Fruit fly (Drosophila melanogaster) whole organism, wandering third instar larva: ENCODE data around the gene Kat60.
A peak's percentile ranks its signal among the peaks of the same experiment; 100 is the strongest.

Experiments
- Abd-B ChIP-seq: fragments of >200 bp; optimal IDR thresholded peaks from 2 replicates; lab custom pipeline; 2017; ENCODE audit warnings: missing biosample characterization, missing genetic modification characterization
- CG32264 ChIP-seq: fragments of 200-800 bp; sonication (Bioruptor generic); optimal IDR thresholded peaks from 2 replicates; lab custom pipeline; 2016; ENCODE audit warnings: missing biosample characterization, missing genetic modification characterization
- CG9705 ChIP-seq: fragments of 200-800 bp; sonication (Bioruptor generic); optimal IDR thresholded peaks from 2 replicates; lab custom pipeline; 2018; ENCODE audit warnings: missing biosample characterization, mild to moderate bottlenecking, missing genetic modification characterization
- CrebA ChIP-seq: fragments of 200-800 bp; sonication (Bioruptor generic); optimal IDR thresholded peaks from 2 replicates; lab custom pipeline; 2016; ENCODE audit warnings: missing biosample characterization, mild to moderate bottlenecking, missing genetic modification characterization, borderline replicate concordance
- Dfd ChIP-seq: fragments of >200 bp; optimal IDR thresholded peaks from 2 replicates; lab custom pipeline; 2017; ENCODE audit warnings: missing biosample characterization, missing genetic modification characterization
- Dif ChIP-seq: fragments of 200-275, 200-300 bp; sonication (Bioruptor generic); optimal IDR thresholded peaks from 2 replicates; lab custom pipeline; 2018; ENCODE audit warnings: missing biosample characterization, missing genetic modification characterization; ENCODE audit not compliant: partially characterized antibody
- HLH106 ChIP-seq: fragments of 200-800 bp; optimal IDR thresholded peaks from 3 replicates; lab custom pipeline; 2019; ENCODE audit warnings: missing biosample characterization, mild to moderate bottlenecking, missing genetic modification characterization, moderate library complexity
- Hnf4 ChIP-seq: fragments of 200-800 bp; sonication (Bioruptor generic); optimal IDR thresholded peaks from 2 replicates; lab custom pipeline; 2016; ENCODE audit warnings: missing biosample characterization, mild to moderate bottlenecking, missing genetic modification characterization
- Hr78 ChIP-seq: fragments of >200 bp; optimal IDR thresholded peaks from 2 replicates; lab custom pipeline; 2017; ENCODE audit warnings: missing biosample characterization, missing genetic modification characterization
- Hr83 ChIP-seq: fragments of 200-300 bp; sonication (Bioruptor generic); optimal IDR thresholded peaks from 2 replicates; lab custom pipeline; 2016; ENCODE audit warnings: missing biosample characterization, mild to moderate bottlenecking, missing genetic modification characterization, moderate library complexity; ENCODE audit not compliant: poor library complexity, severe bottlenecking
- Jra ChIP-seq: sonication (Bioruptor generic); optimal IDR thresholded peaks from 2 replicates; lab custom pipeline; 2016; ENCODE audit warnings: missing biosample characterization, missing genetic modification characterization
- Mio ChIP-seq: sonication (Bioruptor generic); optimal IDR thresholded peaks from 2 replicates; lab custom pipeline; 2016; ENCODE audit warnings: missing biosample characterization, missing genetic modification characterization
- OdsH ChIP-seq: fragments of 200-800 bp; sonication (Bioruptor generic); optimal IDR thresholded peaks from 2 replicates; lab custom pipeline; 2016; ENCODE audit warnings: missing biosample characterization, mild to moderate bottlenecking, missing genetic modification characterization
- Rel ChIP-seq, 2 experiments: fragments of 200-800 bp; sonication (Bioruptor generic) in 1 of 2; optimal IDR thresholded peaks; 2 replicates in 1 of 2; 3 replicates in 1 of 2; lab custom pipeline; 2016 to 2019; ENCODE audit warnings: mild to moderate bottlenecking in 2 of 2, missing biosample characterization in 2 of 2, missing genetic modification characterization in 2 of 2, moderate library complexity in 1 of 2
- Sp1 ChIP-seq: fragments of 200-800 bp; sonication (Bioruptor generic); optimal IDR thresholded peaks from 3 replicates; lab custom pipeline; 2019; ENCODE audit warnings: missing biosample characterization, mild to moderate bottlenecking, missing genetic modification characterization, moderate library complexity
- br ChIP-seq: fragments of 200-800 bp; sonication (Bioruptor generic); optimal IDR thresholded peaks from 2 replicates; lab custom pipeline; 2016; ENCODE audit warnings: missing biosample characterization, missing genetic modification characterization
- brk ChIP-seq: fragments of 200-800 bp; sonication (Bioruptor generic); optimal IDR thresholded peaks from 2 replicates; lab custom pipeline; 2016; ENCODE audit warnings: missing biosample characterization, mild to moderate bottlenecking, missing genetic modification characterization
- dmrt93B ChIP-seq: fragments of 200-800 bp; sonication (Bioruptor generic); optimal IDR thresholded peaks from 2 replicates; lab custom pipeline; 2018; ENCODE audit warnings: missing biosample characterization, mild to moderate bottlenecking, missing genetic modification characterization
- dsf ChIP-seq: sonication (Bioruptor generic); optimal IDR thresholded peaks from 2 replicates; lab custom pipeline; 2016; ENCODE audit warnings: missing biosample characterization, missing genetic modification characterization, borderline replicate concordance
- ey ChIP-seq: fragments of 200-800 bp; sonication (Bioruptor generic); optimal IDR thresholded peaks from 2 replicates; lab custom pipeline; 2016; ENCODE audit warnings: missing biosample characterization, missing genetic modification characterization
- foxo ChIP-seq, 2 experiments: fragments of 200-800 bp; sonication (Bioruptor generic); optimal IDR thresholded peaks; 2 replicates in 1 of 2; 3 replicates in 1 of 2; lab custom pipeline; 2016 to 2017; ENCODE audit warnings: missing biosample characterization in 2 of 2, missing genetic modification characterization in 2 of 2
- fru ChIP-seq: fragments of 200-800 bp; sonication (Bioruptor generic); optimal IDR thresholded peaks from 3 replicates; lab custom pipeline; 2016; ENCODE audit warnings: missing biosample characterization, mild to moderate bottlenecking, missing genetic modification characterization
- h ChIP-seq: fragments of 200-800 bp; sonication (Bioruptor generic); optimal IDR thresholded peaks from 3 replicates; lab custom pipeline; 2016; ENCODE audit warnings: missing biosample characterization, mild to moderate bottlenecking, missing genetic modification characterization
- jim ChIP-seq: fragments of 175-275, 200-325 bp; sonication (Bioruptor generic); optimal IDR thresholded peaks from 2 replicates; lab custom pipeline; 2016; ENCODE audit warnings: missing biosample characterization, mild to moderate bottlenecking, missing genetic modification characterization
- lola ChIP-seq: fragments of >200 bp; optimal IDR thresholded peaks from 2 replicates; lab custom pipeline; 2017; ENCODE audit warnings: missing biosample characterization, missing genetic modification characterization
- pan ChIP-seq: fragments of >200 bp; optimal IDR thresholded peaks from 2 replicates; lab custom pipeline; 2017
- psq ChIP-seq: fragments of 200-800 bp; sonication (Bioruptor generic); optimal IDR thresholded peaks from 3 replicates; lab custom pipeline; 2017; ENCODE audit warnings: missing biosample characterization, mild to moderate bottlenecking, missing genetic modification characterization, moderate library complexity
- rgr ChIP-seq: fragments of 200-800 bp; sonication (Bioruptor generic); optimal IDR thresholded peaks from 3 replicates; lab custom pipeline; 2016; ENCODE audit warnings: missing biosample characterization, mild to moderate bottlenecking, missing genetic modification characterization
- tai ChIP-seq: sonication (Bioruptor generic); optimal IDR thresholded peaks from 2 replicates; lab custom pipeline; 2016; ENCODE audit warnings: missing biosample characterization, missing genetic modification characterization
- usp ChIP-seq: fragments of >200 bp; optimal IDR thresholded peaks from 2 replicates; lab custom pipeline; 2017; ENCODE audit warnings: missing biosample characterization, missing genetic modification characterization
- woc ChIP-seq: sonication (Bioruptor generic); optimal IDR thresholded peaks from 2 replicates; lab custom pipeline; 2016; ENCODE audit warnings: missing biosample characterization, mild to moderate bottlenecking, missing genetic modification characterization

Kat60 gene

DNA sequence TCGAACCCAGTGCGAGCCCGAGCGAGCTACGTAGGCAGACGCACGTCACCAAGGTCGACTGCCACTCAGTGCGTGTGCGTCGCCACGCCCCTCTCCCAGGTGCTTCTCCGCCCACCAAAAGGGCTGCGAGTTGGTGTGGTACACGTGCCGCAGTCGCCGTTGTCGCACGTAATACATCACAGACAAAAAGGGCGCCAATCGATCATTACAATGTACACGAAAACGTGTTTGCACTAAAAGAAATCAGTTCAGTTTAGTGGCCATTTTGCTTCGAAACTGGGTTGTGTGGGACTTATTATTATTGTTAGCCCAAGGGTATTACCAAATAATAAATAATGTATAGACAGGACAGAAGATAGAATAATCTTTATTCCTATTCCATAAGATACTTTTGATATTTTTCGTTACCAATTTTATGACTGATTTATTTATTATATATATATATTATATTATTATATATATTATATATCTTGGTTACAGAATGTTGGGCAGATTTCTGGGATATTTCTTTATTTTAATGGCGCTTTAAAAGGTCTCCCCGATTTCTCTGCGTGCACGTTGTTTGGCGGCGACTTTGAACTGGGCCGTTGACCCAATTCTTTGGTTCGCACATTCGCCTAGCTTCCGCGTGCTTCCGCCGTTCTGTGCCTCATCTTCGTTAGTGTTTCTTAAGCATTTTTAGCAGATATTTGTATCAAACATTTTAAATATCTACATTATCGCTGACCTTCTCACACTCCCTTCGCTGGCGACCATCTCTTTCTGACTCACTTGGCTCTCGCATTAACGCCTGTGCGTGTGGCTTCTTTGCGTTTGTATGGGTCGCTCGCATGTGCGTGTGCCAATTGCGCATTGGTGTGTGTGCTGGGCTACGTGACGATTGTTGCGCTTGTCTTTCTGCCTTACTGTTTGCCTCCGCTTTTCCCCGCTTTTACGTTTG lies 31.6 kb upstream of the Kat60 start (continued):
- TF ChIP-seq usp (GFP tag; lab: Kevin White, UChicago): no peak
- TF ChIP-seq Dfd (GFP tag; lab: Kevin White, UChicago): no peak
- TF ChIP-seq dsf (GFP tag; lab: Kevin White, UChicago): no peak

DNA sequence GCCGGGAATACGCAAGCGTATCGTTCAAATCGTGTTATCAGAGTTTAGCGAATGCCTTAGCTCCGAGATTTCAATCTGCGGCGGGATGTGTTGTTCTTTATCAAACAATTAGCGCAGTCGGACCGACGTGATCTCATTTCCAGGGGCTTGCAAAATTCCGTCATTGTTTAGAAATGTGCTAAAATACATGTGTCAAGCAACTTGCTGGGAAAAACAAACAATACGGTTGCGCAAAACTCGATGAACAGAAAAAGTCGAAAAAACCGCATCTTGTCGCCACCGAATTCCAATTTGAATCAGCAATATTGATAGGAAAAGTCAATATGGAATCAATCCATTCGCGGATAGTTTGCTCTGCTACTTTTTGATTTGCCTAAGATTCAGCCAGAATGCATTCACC lies 30.6 kb upstream of the Kat60 start, which contains the start of gene Tim17a2:
TSS of gene Tim17a2 (minus strand) at position 101 of the 400 bp plus-strand sequence.
- TF ChIP-seq pan (lab: Kevin White, UChicago): no peak
- TF ChIP-seq br (GFP tag; lab: Kevin White, UChicago): no peak
- TF ChIP-seq OdsH: no peak
- no peak for TF ChIP-seq rgr
- TF ChIP-seq ey: no peak
- no peak for TF ChIP-seq Hnf4 (GFP tag; lab: Kevin White, UChicago)
- TF ChIP-seq Dfd (GFP tag; lab: Kevin White, UChicago): no peak
- no peak for TF ChIP-seq Sp1 (GFP tag; lab: Kevin White, UChicago)
- TF ChIP-seq foxo (GFP tag; optimal IDR thresholded peaks at IDR 0.05; lab: Kevin White, UChicago): no peak
- no peak for TF ChIP-seq CrebA (GFP tag; lab: Kevin White, UChicago)
- TF ChIP-seq Abd-B (GFP tag; lab: Kevin White, UChicago): no peak
- no peak for TF ChIP-seq CG32264 (GFP tag; lab: Kevin White, UChicago)
- TF ChIP-seq Rel (GFP tag; optimal IDR thresholded peaks at IDR 0.05; lab: Kevin White, UChicago): no peak
- TF ChIP-seq Rel (tag; optimal IDR thresholded peaks at IDR 0.05; lab: Kevin White, UChicago): no peak
- no peak for TF ChIP-seq CG9705 (GFP tag; lab: Kevin White, UChicago)
- no peak for TF ChIP-seq Hr83 (GFP tag; lab: Kevin White, UChicago)
- TF ChIP-seq lola: no peak
- no peak for TF ChIP-seq h
- TF ChIP-seq brk: no peak
- no peak for TF ChIP-seq tai (GFP tag; lab: Kevin White, UChicago)
- no peak for TF ChIP-seq woc (GFP tag; lab: Kevin White, UChicago)

DNA sequence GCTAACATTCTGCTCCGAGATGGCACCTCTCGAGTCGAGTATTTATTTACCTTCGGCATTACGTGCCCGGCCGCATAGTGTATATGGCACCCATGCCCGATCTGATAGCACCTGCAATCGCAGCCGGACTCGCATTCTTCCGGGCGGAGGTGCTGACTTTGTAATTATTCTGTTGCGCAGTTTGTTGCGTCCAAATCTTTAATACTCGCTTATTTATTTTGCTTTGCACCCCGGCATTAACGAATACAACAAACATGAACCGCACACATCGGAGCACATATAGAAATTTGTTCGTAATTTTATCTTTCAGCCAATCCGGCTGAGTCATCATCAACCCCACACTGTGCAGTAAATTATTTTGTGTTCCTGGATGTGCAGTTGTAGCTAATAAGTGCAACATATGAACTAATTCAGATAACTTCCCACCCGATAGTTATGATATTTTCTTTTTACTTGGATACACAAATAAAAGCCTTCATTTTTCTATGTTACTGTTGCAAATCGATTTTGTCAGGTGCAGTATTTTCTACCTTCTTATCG lies 30.1 kb upstream of the Kat60 start:
- TF ChIP-seq foxo (GFP tag; optimal IDR thresholded peaks at IDR 0.05; lab: Kevin White, UChicago): peak in 1 of 2 experiments; percentile 37
- no peak for TF ChIP-seq brk
- TF ChIP-seq fru (GFP tag; lab: Kevin White, UChicago): peak; percentile 48
- peak; percentile 2 for TF ChIP-seq CG32264 (GFP tag; lab: Kevin White, UChicago)
- peak; percentile 26 for TF ChIP-seq OdsH
- peak; percentile 38 for TF ChIP-seq br (GFP tag; lab: Kevin White, UChicago)
- TF ChIP-seq Jra (GFP tag; lab: Kevin White, UChicago): peak; percentile 45
- peak; percentile 16 for TF ChIP-seq ey
- peak; percentile 53 for TF ChIP-seq h
- peak; percentile 14 for TF ChIP-seq HLH106 (tag; lab: Kevin White, UChicago)
- no peak for TF ChIP-seq jim
- TF ChIP-seq Mio (GFP tag; lab: Kevin White, UChicago): no peak
- TF ChIP-seq Dfd (GFP tag; lab: Kevin White, UChicago): no peak
- TF ChIP-seq psq (GFP tag; lab: Kevin White, UChicago): peak; percentile 15

DNA sequence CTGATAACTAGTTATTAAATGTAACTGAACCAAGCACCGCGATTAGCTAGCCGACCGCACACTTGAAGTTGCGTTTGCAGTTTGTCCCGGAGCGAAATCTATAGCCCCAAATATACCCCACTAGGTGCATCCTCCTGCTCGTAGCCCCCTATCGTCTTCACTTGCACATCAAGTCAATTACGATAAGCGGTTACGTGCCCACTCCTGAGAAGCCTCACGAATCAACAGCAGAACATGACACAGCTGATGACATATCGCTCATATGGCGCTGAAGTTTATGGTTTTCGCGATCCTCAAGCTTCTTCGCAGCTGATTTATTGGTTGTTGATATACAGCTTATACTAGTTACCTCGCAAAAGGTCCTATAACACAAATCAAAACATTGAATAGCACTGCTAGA lies 29.3 kb upstream of the Kat60 start:
- no peak for TF ChIP-seq Sp1 (GFP tag; lab: Kevin White, UChicago)
- TF ChIP-seq CG9705 (GFP tag; lab: Kevin White, UChicago): no peak
- TF ChIP-seq rgr: no peak
- TF ChIP-seq br (GFP tag; lab: Kevin White, UChicago): no peak
- no peak for TF ChIP-seq tai (GFP tag; lab: Kevin White, UChicago)
- TF ChIP-seq Hr83 (GFP tag; lab: Kevin White, UChicago): no peak
- no peak for TF ChIP-seq CrebA (GFP tag; lab: Kevin White, UChicago)
- TF ChIP-seq h: no peak

DNA sequence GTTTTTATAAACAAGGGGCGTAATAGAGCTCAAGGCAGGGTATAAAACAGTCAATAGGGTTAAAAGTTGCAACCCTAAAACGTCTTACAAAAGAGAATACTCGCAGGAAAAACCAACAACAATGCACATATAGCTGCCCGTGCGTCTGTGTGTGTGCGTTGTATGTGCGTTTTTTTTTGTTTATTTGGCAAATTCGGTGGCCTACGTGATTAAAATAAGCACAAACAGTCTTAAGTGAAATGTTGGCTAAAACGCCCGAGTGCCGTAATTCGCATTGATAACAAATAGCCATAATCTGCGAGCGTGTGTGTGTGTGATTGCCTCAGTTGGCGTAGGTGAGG lies 25.1 kb upstream of the Kat60 start:
- no peak for TF ChIP-seq Hr78 (GFP tag; lab: Kevin White, UChicago)
- no peak for TF ChIP-seq CG9705 (GFP tag; lab: Kevin White, UChicago)
- TF ChIP-seq lola: no peak
- no peak for TF ChIP-seq usp (GFP tag; lab: Kevin White, UChicago)
- no peak for TF ChIP-seq CrebA (GFP tag; lab: Kevin White, UChicago)
- TF ChIP-seq CG32264 (GFP tag; lab: Kevin White, UChicago): no peak
- TF ChIP-seq Mio (GFP tag; lab: Kevin White, UChicago): no peak
- no peak for TF ChIP-seq dsf (GFP tag; lab: Kevin White, UChicago)
- no peak for TF ChIP-seq rgr
- TF ChIP-seq Dfd (GFP tag; lab: Kevin White, UChicago): no peak
- TF ChIP-seq Dif: no peak
- no peak for TF ChIP-seq HLH106 (tag; lab: Kevin White, UChicago)
- TF ChIP-seq psq (GFP tag; lab: Kevin White, UChicago): no peak
- TF ChIP-seq h: no peak
- TF ChIP-seq Hr83 (GFP tag; lab: Kevin White, UChicago): no peak
- TF ChIP-seq dmrt93B: no peak
